Worm (Caenorhabditis elegans) whole organism, midembryonic: ENCODE results near the gene myrf-1.

Experiments used
- T22C8.4 ChIP-seq: fragments of 200-800 bp; sonication (Bioruptor generic); IDR thresholded peaks from 2 replicates; pipeline ENCODE4 v1.3.6; 2022; ENCODE audit warnings: missing genetic modification characterization, missing compliant biosample characterization
- cog-1 ChIP-seq: sonication (generic microtip); optimal IDR thresholded peaks from 2 replicates; lab custom pipeline; 2016; ENCODE audit warnings: missing genetic modification characterization, missing compliant biosample characterization
- flt-1 ChIP-seq: fragments of 200-800 bp; sonication (Bioruptor generic); IDR thresholded peaks from 2 replicates; pipeline ENCODE4 v1.3.6; 2022; ENCODE audit warnings: missing genetic modification characterization, missing compliant biosample characterization
- klf-2 ChIP-seq: fragments of 200-800 bp; sonication (Bioruptor generic); conservative IDR thresholded peaks from 2 replicates; pipeline ENCODE4 v1.3.6; 2022; ENCODE audit warnings: missing genetic modification reagents, missing genetic modification characterization, missing compliant biosample characterization
- med-1 ChIP-seq: sonication (generic microtip); optimal IDR thresholded peaks from 2 replicates; lab custom pipeline; 2017; ENCODE audit warnings: missing genetic modification characterization, mild to moderate bottlenecking, missing compliant biosample characterization, antibody characterized with exemption, missing genetic modification reagents; ENCODE audit not compliant: insufficient read depth
- ref-1 ChIP-seq: fragments of 200-800 bp; sonication (Bioruptor generic); conservative IDR thresholded peaks from 2 replicates; pipeline ENCODE4 v1.3.6; 2022; ENCODE audit warnings: missing genetic modification reagents, missing genetic modification characterization, missing compliant biosample characterization
- tab-1 ChIP-seq: fragments of 200-800 bp; sonication (Bioruptor generic); IDR thresholded peaks from 2 replicates; pipeline ENCODE4 v1.3.6; 2022; ENCODE audit warnings: missing genetic modification characterization, missing compliant biosample characterization
- ztf-23 ChIP-seq: fragments of 200-800 bp; sonication (Bioruptor generic); IDR thresholded peaks from 2 replicates; pipeline ENCODE4 v1.3.6; 2022; ENCODE audit warnings: missing genetic modification reagents, missing genetic modification characterization, missing compliant biosample characterization
- ztf-29 ChIP-seq: fragments of 200-800 bp; sonication (Bioruptor generic); IDR thresholded peaks from 2 replicates; pipeline ENCODE4 v1.3.6; 2022; ENCODE audit warnings: missing genetic modification reagents, missing genetic modification characterization, missing compliant biosample characterization

myrf-1 gene

ce11 chrII:10513377-10513776, 11.0 kb upstream of the myrf-1 start:
- no peak for TF ChIP-seq klf-2 (GFP tag; lab: Robert Waterston, UW)
- TF ChIP-seq tab-1 (GFP tag; lab: Robert Waterston, UW): no peak
- TF ChIP-seq flt-1 (GFP tag; lab: Robert Waterston, UW): no peak
- TF ChIP-seq ref-1: no peak

- TF ChIP-seq klf-2 (GFP tag; lab: Robert Waterston, UW) (no peak), T22C8.4 (GFP tag; lab: Robert Waterston, UW) (no peak), ztf-29 (GFP tag; lab: Robert Waterston, UW) (no peak), med-1 (GFP tag; lab: Kevin White, UChicago) (no peak), ztf-23 (no peak), flt-1 (GFP tag; lab: Robert Waterston, UW) (no peak), tab-1 (GFP tag; lab: Robert Waterston, UW) (no peak), ref-1 (no peak), cog-1 (tag; lab: Kevin White, UChicago) (no peak)
Observed at ce11 chrII:10510242-10510641, 7.9 kb upstream of the myrf-1 start, which contains the start of gene F59B10.3. F59B10.3 (plus strand) TSS chrII:10510542.

- TF ChIP-seq ztf-29 (GFP tag; lab: Robert Waterston, UW) (no peak), klf-2 (GFP tag; lab: Robert Waterston, UW) (no peak), cog-1 (tag; lab: Kevin White, UChicago) (no peak), ztf-23 (no peak), ref-1 (no peak), tab-1 (GFP tag; lab: Robert Waterston, UW) (no peak), med-1 (GFP tag; lab: Kevin White, UChicago) (no peak), T22C8.4 (GFP tag; lab: Robert Waterston, UW) (no peak), flt-1 (GFP tag; lab: Robert Waterston, UW) (no peak)
Observed at ce11 chrII:10509746-10510145, 7.4 kb upstream of the myrf-1 start, which contains the start of gene F59B10.2. F59B10.2 (minus strand) TSS chrII:10509846.

- TF ChIP-seq klf-2 (GFP tag; lab: Robert Waterston, UW) (no peak), ztf-29 (GFP tag; lab: Robert Waterston, UW) (no peak), T22C8.4 (GFP tag; lab: Robert Waterston, UW) (no peak), ztf-23 (no peak), tab-1 (GFP tag; lab: Robert Waterston, UW) (no peak), ref-1 (no peak), cog-1 (tag; lab: Kevin White, UChicago) (no peak), flt-1 (GFP tag; lab: Robert Waterston, UW) (no peak), med-1 (GFP tag; lab: Kevin White, UChicago) (no peak)
Observed at ce11 chrII:10507906-10508305, 5.6 kb upstream of the myrf-1 start.

ce11 chrII:10505949-10506348, 3.6 kb upstream of the myrf-1 start:
- TF ChIP-seq ztf-29 (GFP tag; lab: Robert Waterston, UW) (no peak), ref-1 (no peak), med-1 (GFP tag; lab: Kevin White, UChicago) (no peak), cog-1 (tag; lab: Kevin White, UChicago) (no peak), flt-1 (GFP tag; lab: Robert Waterston, UW) (no peak), klf-2 (GFP tag; lab: Robert Waterston, UW) (no peak), ztf-23 (no peak), tab-1 (GFP tag; lab: Robert Waterston, UW) (no peak), T22C8.4 (GFP tag; lab: Robert Waterston, UW) (no peak)

- TF ChIP-seq klf-2 (GFP tag; lab: Robert Waterston, UW) (no peak), ztf-23 (no peak), ref-1 (no peak), ztf-29 (GFP tag; lab: Robert Waterston, UW) (no peak), med-1 (GFP tag; lab: Kevin White, UChicago) (no peak), T22C8.4 (GFP tag; lab: Robert Waterston, UW) (no peak), cog-1 (tag; lab: Kevin White, UChicago) (no peak), flt-1 (GFP tag; lab: Robert Waterston, UW) (no peak)
Observed at ce11 chrII:10504729-10505128, 2.4 kb upstream of the myrf-1 start.

ce11 chrII:10501578-10501977, 763 bp downstream of the myrf-1 start:
- TF ChIP-seq ref-1 (no peak), tab-1 (GFP tag; lab: Robert Waterston, UW) (no peak), med-1 (GFP tag; lab: Kevin White, UChicago) (no peak), ztf-29 (GFP tag; lab: Robert Waterston, UW) (no peak), flt-1 (GFP tag; lab: Robert Waterston, UW) (no peak), klf-2 (GFP tag; lab: Robert Waterston, UW) (no peak), T22C8.4 (GFP tag; lab: Robert Waterston, UW) (no peak), cog-1 (tag; lab: Kevin White, UChicago) (no peak), ztf-23 (no peak)

ce11 chrII:10500674-10501073, 1.7 kb downstream of the myrf-1 start:
- TF ChIP-seq klf-2 (GFP tag; lab: Robert Waterston, UW) (no peak), ztf-23 (no peak), med-1 (GFP tag; lab: Kevin White, UChicago) (no peak), cog-1 (tag; lab: Kevin White, UChicago) (no peak), T22C8.4 (GFP tag; lab: Robert Waterston, UW) (no peak), tab-1 (GFP tag; lab: Robert Waterston, UW) (no peak), ztf-29 (GFP tag; lab: Robert Waterston, UW) (no peak), flt-1 (GFP tag; lab: Robert Waterston, UW) (no peak), ref-1 (no peak)

- TF ChIP-seq med-1 (GFP tag; lab: Kevin White, UChicago): no peak
- TF ChIP-seq tab-1 (GFP tag; lab: Robert Waterston, UW): no peak
- no peak for TF ChIP-seq cog-1 (tag; lab: Kevin White, UChicago)
- TF ChIP-seq flt-1 (GFP tag; lab: Robert Waterston, UW): no peak
- TF ChIP-seq ztf-23: no peak
- TF ChIP-seq klf-2 (GFP tag; lab: Robert Waterston, UW): no peak
- TF ChIP-seq ref-1: no peak
- no peak for TF ChIP-seq ztf-29 (GFP tag; lab: Robert Waterston, UW)
- TF ChIP-seq T22C8.4 (GFP tag; lab: Robert Waterston, UW): no peak
Observed at ce11 chrII:10495912-10496311, 6.4 kb downstream of the myrf-1 start, which contains the start of gene ZK666.12. ZK666.12 (plus strand) TSS chrII:10496212.
